Fruit fly (Drosophila melanogaster): Measurements from ENCODE around the gene 4E-T.

4E-T gene

dm6 chr4:978439-978911 lies 20.3 kb upstream of the 4E-T start, which contains the start of gene fuss:
Gene fuss (minus strand): TSS chr4:978489.
- no peak for TF ChIP-seq dan (GFP tag; IDR thresholded peaks at IDR 0.05)
- TF ChIP-seq nerfin-1 (tag; optimal IDR thresholded peaks at IDR 0.05): peak; percentile 54
- TF ChIP-seq CG2199 (GFP tag; IDR thresholded peaks at IDR 0.05): 0 out of 3 replicates have a peak, but pooled peaks have one; percentile 11
- TF ChIP-seq Nf-YB (GFP tag; optimal IDR thresholded peaks at IDR 0.05): peak; percentile 93
- no peak for TF ChIP-seq HLH3B (GFP tag; IDR thresholded peaks at IDR 0.05)
- TF ChIP-seq Elba2 (GFP tag; optimal IDR thresholded peaks at IDR 0.05): peak; percentile 79
- TF ChIP-seq Nf-YC (tag; optimal IDR thresholded peaks at IDR 0.05): peak; percentile 96
- TF ChIP-seq CG17912 (GFP tag; optimal IDR thresholded peaks at IDR 0.05): no peak
- no peak for TF ChIP-seq cas (GFP tag; IDR thresholded peaks at IDR 0.05)
- TF ChIP-seq trh (GFP tag; optimal IDR thresholded peaks at IDR 0.05): no peak
- no peak for TF ChIP-seq Dref (GFP tag; IDR thresholded peaks at IDR 0.05)

DNA sequence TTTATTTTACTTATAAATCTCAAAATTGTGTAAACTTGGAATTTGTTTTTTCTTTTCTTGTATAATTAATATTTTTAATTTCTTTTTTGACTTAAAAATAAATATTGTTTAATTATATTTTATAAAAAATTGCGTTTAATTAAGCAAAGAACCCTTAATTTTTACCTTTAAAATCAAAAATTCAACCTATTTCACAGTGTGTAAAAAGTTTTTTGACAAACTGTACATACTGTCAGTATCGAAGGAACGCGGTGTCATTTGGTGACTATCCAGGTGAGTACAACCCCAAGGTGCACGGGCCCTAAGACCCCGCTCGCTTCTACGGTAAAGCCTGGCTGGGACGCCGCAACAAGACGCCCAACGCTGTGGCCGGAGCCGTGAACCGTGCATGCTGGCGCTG lies 18.4 kb upstream of the 4E-T start:
- TF ChIP-seq btn (GFP tag; optimal IDR thresholded peaks at IDR 0.05): no peak
- TF ChIP-seq CG2202 (tag; optimal IDR thresholded peaks at IDR 0.05): no peak
- no peak for TF ChIP-seq CG11723 (GFP tag; optimal IDR thresholded peaks at IDR 0.05)
- peak; percentile 69 for TF ChIP-seq CG8388 (GFP tag; optimal IDR thresholded peaks at IDR 0.05)
- no peak for TF ChIP-seq gt (GFP tag; IDR thresholded peaks at IDR 0.05)
- TF ChIP-seq sens (GFP tag): no peak
- peak; percentile 64 for TF ChIP-seq Ets65A (GFP tag)
- TF ChIP-seq NfI (GFP tag; optimal IDR thresholded peaks at IDR 0.05): no peak
- no peak for TF ChIP-seq CG6689 (GFP tag; IDR thresholded peaks at IDR 0.05)
- TF ChIP-seq CG6175 (GFP tag; IDR thresholded peaks at IDR 0.05): no peak
- TF ChIP-seq Atf6 (GFP tag; IDR thresholded peaks at IDR 0.05): no peak

- no peak for TF ChIP-seq Sox100B (GFP tag; optimal IDR thresholded peaks at IDR 0.05)
- peak; percentile 68 for TF ChIP-seq pros (GFP tag; optimal IDR thresholded peaks at IDR 0.05)
- no peak for TF ChIP-seq dimm (GFP tag; IDR thresholded peaks at IDR 0.05)
- TF ChIP-seq Fer1 (GFP tag; optimal IDR thresholded peaks at IDR 0.05): no peak
- TF ChIP-seq CG17385 (GFP tag; optimal IDR thresholded peaks at IDR 0.05): no peak
- peak; percentile 72 for TF ChIP-seq CG17802 (tag; optimal IDR thresholded peaks at IDR 0.05)
- TF ChIP-seq CG30020 (tag; optimal IDR thresholded peaks at IDR 0.05): peak; percentile 56
- TF ChIP-seq CG8765 (GFP tag; IDR thresholded peaks at IDR 0.05): no peak
- TF ChIP-seq Nf-YA (GFP tag; IDR thresholded peaks at IDR 0.05): no peak
- TF ChIP-seq CG2199 (GFP tag; IDR thresholded peaks at IDR 0.05): peak; percentile 28; the same call in 1 of the 3 replicates
- TF ChIP-seq CG9437 (GFP tag; optimal IDR thresholded peaks at IDR 0.05): no peak
- TF ChIP-seq Nf-YC (tag; optimal IDR thresholded peaks at IDR 0.05): peak; percentile 51
- TF ChIP-seq CG13775 (GFP tag; optimal IDR thresholded peaks at IDR 0.05): no peak
- no peak for TF ChIP-seq Drgx (GFP tag; IDR thresholded peaks at IDR 0.05)
- peak; percentile 22 for TF ChIP-seq gsb-n (tag; optimal IDR thresholded peaks at IDR 0.05)
- TF ChIP-seq dmrt11E (tag; optimal IDR thresholded peaks at IDR 0.05): no peak
- peak; percentile 19 for TF ChIP-seq sens (GFP tag)
- TF ChIP-seq CG13894 (tag; optimal IDR thresholded peaks at IDR 0.05): peak; percentile 26
- no peak for TF ChIP-seq Oli (tag; optimal IDR thresholded peaks at IDR 0.05)
Observed at dm6 chr4:974632-975031, 16.4 kb upstream of the 4E-T start.

DNA sequence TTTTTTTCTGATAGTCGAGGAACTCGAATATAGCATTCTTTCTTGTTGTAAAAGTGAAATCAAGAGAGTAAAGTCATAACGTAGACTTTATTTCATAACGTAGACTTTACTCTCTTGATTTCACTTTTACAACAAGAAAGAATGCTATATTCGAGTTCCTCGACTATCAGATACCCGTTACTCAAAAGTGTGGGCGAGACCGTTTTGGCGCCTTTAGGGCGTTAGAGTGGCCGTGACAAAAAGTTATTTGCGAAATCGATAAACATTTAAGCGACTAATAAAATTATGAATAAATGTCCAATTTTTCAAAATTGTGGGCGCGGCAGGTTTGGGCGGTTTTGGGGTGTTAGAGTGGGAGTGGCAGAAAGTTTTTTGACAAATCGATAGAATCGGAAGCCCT lies 12.9 kb upstream of the 4E-T start:
- TF ChIP-seq jing (GFP tag; optimal IDR thresholded peaks at IDR 0.05) (no peak), CG10274 (GFP tag; optimal IDR thresholded peaks at IDR 0.05) (no peak), Hsf (GFP tag; optimal IDR thresholded peaks at IDR 0.05) (no peak), CG7963 (GFP tag; IDR thresholded peaks at IDR 0.05; ENCODE audit: partially characterized antibody) (peak; percentile 41; the same call in 1 of the 3 replicates), gce (GFP tag; IDR thresholded peaks at IDR 0.05) (no peak), CG16813 (GFP tag; IDR thresholded peaks at IDR 0.05; ENCODE audit: partially characterized antibody) (peak; percentile 55; the same call in 1 of the 3 replicates), CG14860 (GFP tag; IDR thresholded peaks at IDR 0.05; ENCODE audit: partially characterized antibody) (peak; percentile 54; the same call in 1 of the 3 replicates), HLH4C (GFP tag; IDR thresholded peaks at IDR 0.05; ENCODE audit: partially characterized antibody) (peak; percentile 47; the same call in 2 of the 3 replicates), nmo (GFP tag; optimal IDR thresholded peaks at IDR 0.05) (no peak), CG15696 (tag; optimal IDR thresholded peaks at IDR 0.05) (no peak), gcm2 (GFP tag; optimal IDR thresholded peaks at IDR 0.05) (no peak)
